Worm (Caenorhabditis elegans): Measurements from ENCODE around the gene T13H10.2.

DNA sequence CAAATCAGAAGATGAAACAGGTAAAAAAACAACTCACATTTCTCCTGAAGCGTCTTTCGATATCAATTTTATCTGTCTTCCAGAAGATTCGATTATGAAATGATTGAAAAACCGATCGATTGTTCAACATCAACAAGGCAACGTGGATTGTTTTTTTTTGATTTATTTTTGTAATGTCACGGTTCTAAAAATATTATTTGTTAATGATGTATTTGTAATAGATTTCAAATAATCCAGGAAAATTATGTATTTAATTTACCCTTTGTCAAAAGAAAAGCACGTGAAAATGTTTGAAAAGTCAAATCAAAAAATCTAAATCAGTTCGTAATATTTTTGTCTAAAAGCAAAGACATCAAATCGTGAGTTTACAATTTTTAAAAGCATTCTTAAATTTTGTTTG lies 5.0 kb downstream of the T13H10.2 start, which contains the start of the genes kin-5 and C47E12.11:
- no peak for TF ChIP-seq klf-2 (GFP tag; conservative IDR thresholded peaks at IDR 0.05)
- no peak for TF ChIP-seq ztf-29 (GFP tag; IDR thresholded peaks at IDR 0.05)
- no peak for TF ChIP-seq cog-1 (tag; optimal IDR thresholded peaks at IDR 0.05)
- no peak for TF ChIP-seq tab-1 (GFP tag; IDR thresholded peaks at IDR 0.05)
- no peak for TF ChIP-seq T22C8.4 (GFP tag; IDR thresholded peaks at IDR 0.05)
- no peak for TF ChIP-seq flt-1 (GFP tag; IDR thresholded peaks at IDR 0.05)
- TF ChIP-seq med-1 (GFP tag; optimal IDR thresholded peaks at IDR 0.05; ENCODE audit: insufficient read depth): no peak
- TF ChIP-seq ztf-23 (GFP tag; IDR thresholded peaks at IDR 0.05): no peak
